Fruit fly (Drosophila melanogaster): ENCODE data around the gene CG8534.

The CG8534 gene

dm6 chr3R:9771519-9771972, 41.0 kb upstream of the CG8534 start, which contains the start of gene CG9471 (continued):
- peak; percentile 86 for TF ChIP-seq corto (GFP tag; optimal IDR thresholded peaks at IDR 0.05)
- peak; percentile 82 for TF ChIP-seq CG18764 (GFP tag; optimal IDR thresholded peaks at IDR 0.05)
- TF ChIP-seq br (optimal IDR thresholded peaks at IDR 0.05): no peak
- TF ChIP-seq Deaf1 (tag; optimal IDR thresholded peaks at IDR 0.05): peak; percentile 73
- TF ChIP-seq CG10654 (GFP tag; optimal IDR thresholded peaks at IDR 0.05): peak; percentile 89
- peak; percentile 80 for TF ChIP-seq CG7987 (GFP tag; optimal IDR thresholded peaks at IDR 0.05)
- TF ChIP-seq vnd (GFP tag; IDR thresholded peaks at IDR 0.05; ENCODE audit: partially characterized antibody): no peak
- TF ChIP-seq Awh (GFP tag; IDR thresholded peaks at IDR 0.05): peak; percentile 90
- TF ChIP-seq nerfin-2 (GFP tag; IDR thresholded peaks at IDR 0.05; ENCODE audit: partially characterized antibody): no peak
- TF ChIP-seq NC2β (GFP tag; optimal IDR thresholded peaks at IDR 0.05): peak; percentile 89
- TF ChIP-seq Lim3 (GFP tag; IDR thresholded peaks at IDR 0.05): peak; percentile 65; the same call in 1 of the 2 replicates
- peak; percentile 92 for TF ChIP-seq tgo (GFP tag; IDR thresholded peaks at IDR 0.05)
- TF ChIP-seq CG10543 (GFP tag; optimal IDR thresholded peaks at IDR 0.05): peak; percentile 94
- TF ChIP-seq CG16779 (GFP tag; IDR thresholded peaks at IDR 0.05): peak; percentile 90
- peak; percentile 91 for TF ChIP-seq E2f1 (GFP tag; IDR thresholded peaks at IDR 0.05)
- TF ChIP-seq CG2120 (GFP tag; optimal IDR thresholded peaks at IDR 0.05): peak; percentile 96
- peak; percentile 77 for TF ChIP-seq CG17912 (GFP tag; optimal IDR thresholded peaks at IDR 0.05)
- TF ChIP-seq Dek (tag; optimal IDR thresholded peaks at IDR 0.05): peak; percentile 90
- TF ChIP-seq knrl (GFP tag; IDR thresholded peaks at IDR 0.05; ENCODE audit: partially characterized antibody): no peak
- peak; percentile 94 for TF ChIP-seq Dip3 (GFP tag; optimal IDR thresholded peaks at IDR 0.05)
- peak; percentile 91 for TF ChIP-seq cas (GFP tag; IDR thresholded peaks at IDR 0.05)
- TF ChIP-seq CG8089 (GFP tag; optimal IDR thresholded peaks at IDR 0.05): peak; percentile 77
- TF ChIP-seq Hsf (GFP tag; optimal IDR thresholded peaks at IDR 0.05): peak; percentile 94
- TF ChIP-seq sna (GFP tag; IDR thresholded peaks at IDR 0.05; ENCODE audit: partially characterized antibody): no peak
- peak; percentile 86 for TF ChIP-seq CG16863 (GFP tag; optimal IDR thresholded peaks at IDR 0.05)
- TF ChIP-seq wor (GFP tag; IDR thresholded peaks at IDR 0.05): peak; percentile 83
- TF ChIP-seq Six4 (GFP tag; optimal IDR thresholded peaks at IDR 0.05): peak; percentile 88
- TF ChIP-seq lbe (GFP tag; optimal IDR thresholded peaks at IDR 0.05): peak; percentile 96
- peak; percentile 90 for TF ChIP-seq CG10209 (GFP tag; optimal IDR thresholded peaks at IDR 0.05)
- TF ChIP-seq CG15073 (GFP tag; optimal IDR thresholded peaks at IDR 0.05): peak; percentile 31
- TF ChIP-seq YL-1 (GFP tag; optimal IDR thresholded peaks at IDR 0.05): peak; percentile 63
- peak; percentile 83 for TF ChIP-seq Mes4 (GFP tag; optimal IDR thresholded peaks at IDR 0.05)
- TF ChIP-seq zfh2 (GFP tag; optimal IDR thresholded peaks at IDR 0.05): peak; percentile 85
- TF ChIP-seq CG18619 (GFP tag; optimal IDR thresholded peaks at IDR 0.05): peak; percentile 84
- peak; percentile 93 for TF ChIP-seq CG14014 (GFP tag; IDR thresholded peaks at IDR 0.05)
- TF ChIP-seq ash1 (GFP tag; optimal IDR thresholded peaks at IDR 0.05): no peak
- peak; percentile 74 for TF ChIP-seq Vsx1 (GFP tag; optimal IDR thresholded peaks at IDR 0.05)
- TF ChIP-seq D19B (GFP tag; optimal IDR thresholded peaks at IDR 0.05): peak; percentile 78
- TF ChIP-seq CG3281 (GFP tag; optimal IDR thresholded peaks at IDR 0.05): peak; percentile 93
- peak; percentile 76; the same call in 1 of the 2 replicates for TF ChIP-seq toy (GFP tag; IDR thresholded peaks at IDR 0.05)
- peak; percentile 81 for TF ChIP-seq CG12236 (GFP tag; optimal IDR thresholded peaks at IDR 0.05)

- no peak for TF ChIP-seq CG8281 (tag; optimal IDR thresholded peaks at IDR 0.05)
- no peak for TF ChIP-seq Nf-YC (tag; optimal IDR thresholded peaks at IDR 0.05)
- no peak for TF ChIP-seq Sox100B (GFP tag; optimal IDR thresholded peaks at IDR 0.05)
- no peak for TF ChIP-seq Hand (GFP tag; optimal IDR thresholded peaks at IDR 0.05)
- TF ChIP-seq Camta (GFP tag; optimal IDR thresholded peaks at IDR 0.05): no peak
- no peak for TF ChIP-seq CG11085 (GFP tag; IDR thresholded peaks at IDR 0.05)
- TF ChIP-seq CG31441 (GFP tag; IDR thresholded peaks at IDR 0.05): no peak
- no peak for TF ChIP-seq Awh (GFP tag; IDR thresholded peaks at IDR 0.05)
- TF ChIP-seq Asciz (GFP tag; optimal IDR thresholded peaks at IDR 0.05): no peak
- TF ChIP-seq CG7786 (GFP tag; optimal IDR thresholded peaks at IDR 0.05): no peak
- no peak for TF ChIP-seq B-H1 (GFP tag; IDR thresholded peaks at IDR 0.05)
- TF ChIP-seq CG10565 (GFP tag; optimal IDR thresholded peaks at IDR 0.05): no peak
- no peak for TF ChIP-seq fru (optimal IDR thresholded peaks at IDR 0.05)
- no peak for TF ChIP-seq CG34422 (GFP tag; IDR thresholded peaks at IDR 0.05)
These were observed 38.4 kb upstream of the CG8534 start, which contains the start of gene Whamy for dm6 chr3R:9774147-9774546. Whamy (minus strand) TSS chr3R:9774419.

All from whole organism, embryonic.